Worm (Caenorhabditis elegans) whole organism, L2 larva: ENCODE results near the gene F59E11.7.

Experiments used
- aly-2 ChIP-seq: fragments of 150-350 bp; optimal IDR thresholded peaks from 2 replicates; lab custom pipeline; 2014; ENCODE audit warnings: missing biosample characterization, missing genetic modification characterization
- unc-55 ChIP-seq: fragments of 150-350 bp; sonication (generic microtip); optimal IDR thresholded peaks from 3 replicates; lab custom pipeline; 2014; ENCODE audit warnings: missing biosample characterization, missing genetic modification reagents, missing genetic modification characterization

ce11 chrV:9035685-9036084 is 45.6 kb downstream of the F59E11.7 start, which contains the start of gene srsx-34:
- TF ChIP-seq aly-2 (tag; lab: Kevin White, UChicago) (no peak), unc-55 (GFP tag; lab: Kevin White, UChicago) (no peak)
